Fruit fly (Drosophila melanogaster) whole organism, wandering third instar larva: Measurements from ENCODE around the gene Ocrl.

Source experiments
- Abd-B ChIP-seq: fragments of >200 bp; optimal IDR thresholded peaks from 2 replicates; lab custom pipeline; 2017; ENCODE audit warnings: missing biosample characterization, missing genetic modification characterization
- CG32264 ChIP-seq: fragments of 200-800 bp; sonication (Bioruptor generic); optimal IDR thresholded peaks from 2 replicates; lab custom pipeline; 2016; ENCODE audit warnings: missing biosample characterization, missing genetic modification characterization
- CG9705 ChIP-seq: fragments of 200-800 bp; sonication (Bioruptor generic); optimal IDR thresholded peaks from 2 replicates; lab custom pipeline; 2018; ENCODE audit warnings: missing biosample characterization, mild to moderate bottlenecking, missing genetic modification characterization
- CrebA ChIP-seq: fragments of 200-800 bp; sonication (Bioruptor generic); optimal IDR thresholded peaks from 2 replicates; lab custom pipeline; 2016; ENCODE audit warnings: missing biosample characterization, mild to moderate bottlenecking, missing genetic modification characterization, borderline replicate concordance
- Dfd ChIP-seq: fragments of >200 bp; optimal IDR thresholded peaks from 2 replicates; lab custom pipeline; 2017; ENCODE audit warnings: missing biosample characterization, missing genetic modification characterization
- Dif ChIP-seq: fragments of 200-275, 200-300 bp; sonication (Bioruptor generic); optimal IDR thresholded peaks from 2 replicates; lab custom pipeline; 2018; ENCODE audit warnings: missing biosample characterization, missing genetic modification characterization; ENCODE audit not compliant: partially characterized antibody
- Hnf4 ChIP-seq: fragments of 200-800 bp; sonication (Bioruptor generic); optimal IDR thresholded peaks from 2 replicates; lab custom pipeline; 2016; ENCODE audit warnings: missing biosample characterization, mild to moderate bottlenecking, missing genetic modification characterization
- Hr78 ChIP-seq: fragments of >200 bp; optimal IDR thresholded peaks from 2 replicates; lab custom pipeline; 2017; ENCODE audit warnings: missing biosample characterization, missing genetic modification characterization
- Jra ChIP-seq: sonication (Bioruptor generic); optimal IDR thresholded peaks from 2 replicates; lab custom pipeline; 2016; ENCODE audit warnings: missing biosample characterization, missing genetic modification characterization
- Myc ChIP-seq: fragments of >200 bp; optimal IDR thresholded peaks from 2 replicates; lab custom pipeline; 2017
- N ChIP-seq: fragments of >200 bp; optimal IDR thresholded peaks from 2 replicates; lab custom pipeline; 2018; ENCODE audit warnings: missing biosample characterization, missing external identifiers, missing genetic modification characterization
- OdsH ChIP-seq: fragments of 200-800 bp; sonication (Bioruptor generic); optimal IDR thresholded peaks from 2 replicates; lab custom pipeline; 2016; ENCODE audit warnings: missing biosample characterization, mild to moderate bottlenecking, missing genetic modification characterization
- Rel ChIP-seq, 2 experiments: fragments of 200-800 bp; sonication (Bioruptor generic) in 1 of 2; optimal IDR thresholded peaks; 2 replicates in 1 of 2; 3 replicates in 1 of 2; lab custom pipeline; 2016 to 2019; ENCODE audit warnings: mild to moderate bottlenecking in 2 of 2, missing biosample characterization in 2 of 2, missing genetic modification characterization in 2 of 2, moderate library complexity in 1 of 2
- Sp1 ChIP-seq: fragments of 200-800 bp; sonication (Bioruptor generic); optimal IDR thresholded peaks from 3 replicates; lab custom pipeline; 2019; ENCODE audit warnings: missing biosample characterization, mild to moderate bottlenecking, missing genetic modification characterization, moderate library complexity
- Vsx2 ChIP-seq: fragments of 200-300, 225-300 bp; sonication (Bioruptor generic); optimal IDR thresholded peaks from 2 replicates; lab custom pipeline; 2018; ENCODE audit warnings: missing biosample characterization, missing genetic modification characterization; ENCODE audit not compliant: partially characterized antibody
- brk ChIP-seq: fragments of 200-800 bp; sonication (Bioruptor generic); optimal IDR thresholded peaks from 2 replicates; lab custom pipeline; 2016; ENCODE audit warnings: missing biosample characterization, mild to moderate bottlenecking, missing genetic modification characterization
- dl ChIP-seq, 2 experiments: fragments of 175-275, 200-275 bp in 1 of 2; fragments of 200-275 bp in 1 of 2; sonication (Bioruptor generic); optimal IDR thresholded peaks; lab custom pipeline; 2018; ENCODE audit warnings: mild to moderate bottlenecking in 2 of 2, missing biosample characterization in 2 of 2, missing genetic modification characterization in 2 of 2, moderate library complexity in 2 of 2; ENCODE audit not compliant: partially characterized antibody in 2 of 2, insufficient read depth in 1 of 2
- dmrt93B ChIP-seq: fragments of 200-800 bp; sonication (Bioruptor generic); optimal IDR thresholded peaks from 2 replicates; lab custom pipeline; 2018; ENCODE audit warnings: missing biosample characterization, mild to moderate bottlenecking, missing genetic modification characterization
- dsf ChIP-seq: sonication (Bioruptor generic); optimal IDR thresholded peaks from 2 replicates; lab custom pipeline; 2016; ENCODE audit warnings: missing biosample characterization, missing genetic modification characterization, borderline replicate concordance
- ey ChIP-seq: fragments of 200-800 bp; sonication (Bioruptor generic); optimal IDR thresholded peaks from 2 replicates; lab custom pipeline; 2016; ENCODE audit warnings: missing biosample characterization, missing genetic modification characterization
- foxo ChIP-seq, 2 experiments: fragments of 200-800 bp; sonication (Bioruptor generic); optimal IDR thresholded peaks; 2 replicates in 1 of 2; 3 replicates in 1 of 2; lab custom pipeline; 2016 to 2017; ENCODE audit warnings: missing biosample characterization in 2 of 2, missing genetic modification characterization in 2 of 2
- fru ChIP-seq: fragments of 200-800 bp; sonication (Bioruptor generic); optimal IDR thresholded peaks from 3 replicates; lab custom pipeline; 2016; ENCODE audit warnings: missing biosample characterization, mild to moderate bottlenecking, missing genetic modification characterization
- h ChIP-seq: fragments of 200-800 bp; sonication (Bioruptor generic); optimal IDR thresholded peaks from 3 replicates; lab custom pipeline; 2016; ENCODE audit warnings: missing biosample characterization, mild to moderate bottlenecking, missing genetic modification characterization
- jim ChIP-seq: fragments of 175-275, 200-325 bp; sonication (Bioruptor generic); optimal IDR thresholded peaks from 2 replicates; lab custom pipeline; 2016; ENCODE audit warnings: missing biosample characterization, mild to moderate bottlenecking, missing genetic modification characterization
- pan ChIP-seq: fragments of >200 bp; optimal IDR thresholded peaks from 2 replicates; lab custom pipeline; 2017
- psq ChIP-seq: fragments of 200-800 bp; sonication (Bioruptor generic); optimal IDR thresholded peaks from 3 replicates; lab custom pipeline; 2017; ENCODE audit warnings: missing biosample characterization, mild to moderate bottlenecking, missing genetic modification characterization, moderate library complexity
- sage ChIP-seq: fragments of 200-800 bp; sonication (Bioruptor generic); optimal IDR thresholded peaks from 2 replicates; lab custom pipeline; 2016; ENCODE audit warnings: missing biosample characterization, mild to moderate bottlenecking, missing genetic modification characterization
- tai ChIP-seq: sonication (Bioruptor generic); optimal IDR thresholded peaks from 2 replicates; lab custom pipeline; 2016; ENCODE audit warnings: missing biosample characterization, missing genetic modification characterization

Ocrl gene

DNA sequence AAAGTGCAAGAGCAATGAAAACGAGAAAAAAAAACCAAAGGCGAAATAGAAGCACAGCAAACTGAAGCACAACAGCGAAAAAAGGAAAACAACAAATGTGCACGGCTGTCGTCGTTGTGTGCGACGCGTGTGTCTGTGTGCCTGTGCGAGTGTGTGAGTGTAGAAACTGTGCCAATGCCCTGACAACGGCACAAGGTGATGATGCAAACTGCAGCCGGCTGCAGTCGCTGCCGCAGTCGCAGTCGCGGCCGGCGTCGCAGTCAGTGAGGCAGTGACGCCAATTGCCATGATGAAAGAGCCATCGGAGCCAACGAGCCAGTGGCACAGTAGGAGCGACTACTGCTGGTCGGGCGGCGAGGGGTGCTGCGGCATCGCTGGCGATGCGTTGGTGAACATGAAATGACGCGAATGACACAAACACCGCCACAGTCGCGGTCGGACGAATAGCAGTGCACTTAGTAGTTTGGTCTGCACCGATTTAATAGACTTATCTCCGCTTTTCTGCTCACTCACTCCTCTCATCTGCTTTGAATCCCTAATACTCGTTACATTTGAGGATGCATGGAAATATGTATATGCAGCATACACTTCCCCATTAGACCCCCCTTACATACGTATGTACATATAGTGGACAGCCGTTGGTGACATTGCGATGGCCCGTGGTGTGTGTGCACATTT, 45.9 kb downstream of the Ocrl start:
- TF ChIP-seq tai (GFP tag; lab: Kevin White, UChicago), result no peak
- TF ChIP-seq, all 38 proteins: peak for 0

DNA sequence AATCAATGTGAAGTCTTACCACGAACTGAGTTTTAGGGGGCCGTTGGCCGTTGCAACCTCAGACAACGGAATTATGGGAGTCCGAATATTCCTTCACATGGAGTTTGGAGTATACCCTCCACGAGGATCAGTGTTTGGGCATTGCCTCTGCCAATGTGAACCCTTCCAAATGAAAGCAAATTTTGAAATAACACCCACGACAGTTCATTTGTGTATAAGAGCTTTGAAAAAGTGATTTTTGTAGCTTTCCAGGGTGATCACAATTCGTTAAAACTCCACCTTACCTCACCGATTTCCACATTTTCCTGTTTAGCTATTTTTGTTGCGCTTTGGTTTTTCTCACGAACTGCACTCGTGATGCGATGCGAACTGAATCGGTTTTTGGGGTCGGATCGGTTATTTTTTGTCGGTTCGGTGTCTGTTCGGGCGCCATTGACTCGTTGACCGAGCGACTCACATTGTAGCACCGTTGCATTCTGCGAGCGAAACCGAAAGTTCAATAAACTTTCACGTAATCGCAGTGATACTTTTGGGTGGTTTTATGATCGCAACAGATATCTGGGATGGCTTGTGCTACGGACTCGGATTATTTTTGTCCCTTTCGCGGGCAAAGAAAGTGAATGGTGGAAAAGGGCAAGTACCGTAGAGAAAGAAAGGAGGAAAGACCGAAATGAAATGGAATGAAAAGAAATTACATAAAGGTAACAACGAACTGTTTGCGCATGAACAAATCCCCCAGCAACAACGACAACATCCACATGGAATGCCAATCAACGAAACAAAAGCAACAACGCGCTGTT, 47.2 kb downstream of the Ocrl start:
- no peak for TF ChIP-seq OdsH (GFP tag; lab: Kevin White, UChicago)
- no peak for TF ChIP-seq jim (GFP tag; lab: Kevin White, UChicago)
- no peak for TF ChIP-seq Hr78 (GFP tag; lab: Kevin White, UChicago)

DNA sequence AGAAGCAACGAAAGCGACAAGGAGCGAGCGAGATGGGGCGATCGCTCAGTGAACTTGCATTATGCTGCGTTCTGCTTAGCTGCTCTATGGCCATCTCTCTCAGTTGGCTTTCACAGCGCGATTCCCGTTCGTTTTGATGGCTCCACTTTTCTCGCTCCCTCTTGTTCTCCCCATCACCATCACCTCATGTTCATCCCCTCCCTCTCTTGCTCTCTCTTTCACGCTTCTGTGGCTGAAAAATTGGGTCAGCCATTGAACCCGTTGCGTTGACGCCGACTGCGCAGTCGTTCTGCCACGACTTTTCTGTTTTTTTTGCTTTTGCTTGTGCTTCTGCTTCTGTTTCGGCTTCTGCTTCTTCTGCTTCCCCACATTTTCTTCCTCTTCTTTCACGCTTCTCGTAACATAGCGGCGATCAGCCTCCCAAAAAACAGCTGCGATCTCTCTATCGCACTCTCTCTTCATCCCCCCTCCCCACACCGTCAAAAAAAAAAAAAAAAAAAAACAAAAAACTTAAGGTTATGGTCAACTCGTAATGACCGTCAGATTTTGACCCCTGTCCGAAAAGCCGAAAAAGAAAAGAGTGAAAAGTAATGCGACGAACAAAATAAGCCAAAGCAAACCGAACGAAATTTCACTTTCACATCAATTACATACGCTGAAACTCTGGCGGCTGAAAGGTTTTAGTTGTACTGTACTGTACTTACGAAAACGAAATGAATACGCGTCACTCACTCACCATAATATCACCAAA, 48.0 kb downstream of the Ocrl start:
- TF ChIP-seq Rel (GFP tag; optimal IDR thresholded peaks at IDR 0.05; lab: Kevin White, UChicago) (no peak), Rel (tag; optimal IDR thresholded peaks at IDR 0.05; lab: Kevin White, UChicago) (peak; percentile 8), CG9705 (no peak), psq (GFP tag; lab: Kevin White, UChicago) (peak; percentile 66)

DNA sequence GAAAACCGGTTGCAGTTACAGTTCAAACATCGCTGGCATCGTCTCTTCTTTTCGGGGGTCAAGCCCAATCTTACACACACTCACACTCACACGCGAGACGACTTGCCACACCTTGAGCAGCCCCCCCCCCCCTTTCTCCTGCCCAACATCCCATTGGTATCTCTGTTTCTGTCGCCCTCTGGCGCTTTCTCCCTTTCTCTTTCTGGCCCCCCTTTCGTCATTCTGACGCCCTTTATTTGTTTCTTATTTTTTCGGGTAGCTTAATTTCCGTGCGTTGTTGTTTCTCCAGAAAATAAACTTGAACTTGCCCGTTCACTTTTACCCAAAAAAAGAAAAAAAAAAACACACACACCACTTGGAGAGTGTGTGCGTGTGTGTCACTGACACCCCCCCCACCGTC, 49.4 kb downstream of the Ocrl start:
- no peak for TF ChIP-seq Vsx2 (GFP tag; lab: Kevin White, UChicago)
- TF ChIP-seq sage (GFP tag; lab: Kevin White, UChicago), result peak; percentile 25
- peak; percentile 40 for TF ChIP-seq psq (GFP tag; lab: Kevin White, UChicago)

DNA sequence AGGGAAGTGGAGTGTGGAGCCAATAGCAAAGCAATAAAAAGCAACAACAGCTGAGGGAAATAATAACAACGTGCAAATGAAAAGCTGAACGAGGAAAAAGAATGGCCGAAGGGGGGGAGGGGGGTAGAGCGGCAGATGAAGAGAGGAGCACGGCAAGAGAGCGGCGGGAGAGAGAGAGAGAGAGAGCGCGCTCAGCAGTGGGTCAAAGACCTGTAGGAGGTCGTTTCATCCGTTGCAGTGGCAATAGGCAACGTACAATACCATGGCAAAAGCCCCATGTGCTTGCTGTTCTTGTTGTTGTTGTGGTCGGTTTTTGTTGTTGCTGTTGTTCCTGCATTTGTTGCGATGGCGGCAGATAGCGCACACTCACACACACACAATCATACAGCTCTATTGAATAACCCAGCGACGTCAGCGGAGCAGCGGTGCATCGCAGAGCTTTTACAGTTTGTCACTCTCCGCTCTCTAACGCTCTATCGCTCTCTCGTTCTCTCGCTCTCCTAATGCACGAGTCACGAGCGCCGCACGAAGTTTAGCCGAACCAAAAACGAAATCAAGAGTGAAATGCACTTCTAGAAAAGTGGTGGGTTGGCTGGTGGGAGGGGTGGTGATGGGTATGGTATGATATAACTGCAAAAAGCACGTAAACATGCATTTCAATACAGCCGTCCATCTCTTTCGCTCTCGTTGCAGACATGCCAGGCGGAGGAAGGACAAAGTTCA, 53.3 kb downstream of the Ocrl start:
- TF ChIP-seq Dfd (GFP tag; lab: Kevin White, UChicago), result no peak
- TF ChIP-seq N, result no peak
- no peak for TF ChIP-seq CrebA
- TF ChIP-seq Myc, result no peak
- TF ChIP-seq brk, result no peak
- TF ChIP-seq Abd-B (GFP tag; lab: Kevin White, UChicago), result no peak
- no peak for TF ChIP-seq psq (GFP tag; lab: Kevin White, UChicago)
- no peak for TF ChIP-seq Jra
- peak; percentile 17 to 50 for TF ChIP-seq dl (GFP tag; optimal IDR thresholded peaks at IDR 0.05; lab: Kevin White, UChicago; ENCODE audit: insufficient read depth in 1 of 2, partially characterized antibody in 2 of 2)
- no peak for TF ChIP-seq dmrt93B (GFP tag; lab: Kevin White, UChicago)
- TF ChIP-seq Rel (GFP tag; optimal IDR thresholded peaks at IDR 0.05; lab: Kevin White, UChicago), result no peak
- peak; percentile 29 for TF ChIP-seq Rel (tag; optimal IDR thresholded peaks at IDR 0.05; lab: Kevin White, UChicago)
- peak; percentile 30 for TF ChIP-seq Dif (GFP tag; lab: Kevin White, UChicago)
- TF ChIP-seq dsf (GFP tag; lab: Kevin White, UChicago), result no peak
- TF ChIP-seq h (GFP tag; lab: Kevin White, UChicago), result no peak
- no peak for TF ChIP-seq tai (GFP tag; lab: Kevin White, UChicago)
- no peak for TF ChIP-seq Sp1 (GFP tag; lab: Kevin White, UChicago)
- TF ChIP-seq fru (GFP tag; lab: Kevin White, UChicago), result no peak
- no peak for TF ChIP-seq CG32264 (GFP tag; lab: Kevin White, UChicago)
- TF ChIP-seq ey (GFP tag; lab: Kevin White, UChicago), result no peak
- no peak for TF ChIP-seq sage (GFP tag; lab: Kevin White, UChicago)
- no peak for TF ChIP-seq Hnf4 (GFP tag; lab: Kevin White, UChicago)
- TF ChIP-seq pan (lab: Kevin White, UChicago), result no peak
- TF ChIP-seq foxo (GFP tag; optimal IDR thresholded peaks at IDR 0.05; lab: Kevin White, UChicago), result no peak
- TF ChIP-seq, all 38 proteins: peak for 3
